Fruit fly (Drosophila melanogaster): Measurements from ENCODE around the gene CG13318.

dm6 chr3R:8746354-8746753, 26.1 kb downstream of the CG13318 start:
- TF ChIP-seq EcR (GFP tag; optimal IDR thresholded peaks at IDR 0.05) (no peak), CG15710 (tag; optimal IDR thresholded peaks at IDR 0.05) (peak; percentile 77), CG17806 (tag; optimal IDR thresholded peaks at IDR 0.05) (peak; percentile 79), Pif1A (GFP tag; optimal IDR thresholded peaks at IDR 0.05) (peak; percentile 95), CG34367 (tag; optimal IDR thresholded peaks at IDR 0.05) (peak; percentile 68), CG9948 (tag; optimal IDR thresholded peaks at IDR 0.05) (peak; percentile 78), CG8159 (tag; optimal IDR thresholded peaks at IDR 0.05) (peak; percentile 86), fd96Ca (GFP tag; IDR thresholded peaks at IDR 0.05) (peak; percentile 52)

Measured in whole organism, pupa.